Worm (Caenorhabditis elegans): ENCODE data around the gene K07E8.6.

Gene K07E8.6

DNA sequence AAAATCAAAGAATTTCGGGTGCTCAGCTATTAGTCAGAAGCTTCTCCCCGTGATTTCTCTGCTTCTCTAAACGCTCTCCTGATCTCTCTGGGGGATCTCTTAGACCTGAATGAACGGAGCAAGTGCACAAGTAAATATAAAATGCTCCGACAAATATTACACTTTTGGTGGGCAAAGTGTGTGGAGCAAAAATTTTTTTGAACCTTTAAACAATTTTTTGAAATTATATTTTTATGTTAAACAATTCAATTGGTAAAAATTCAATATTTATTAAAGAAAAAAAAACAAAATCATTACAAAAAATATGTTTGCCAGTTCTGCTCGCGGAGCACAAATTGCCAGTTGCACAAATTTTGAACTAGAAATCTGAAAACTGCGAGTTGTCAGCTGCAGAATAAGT is at the start of gene K07E8.6:
Gene K07E8.6, minus strand, starts transcription at position 101 of the 400 bp plus-strand sequence.
- no peak for TF ChIP-seq flt-1 (GFP tag; IDR thresholded peaks at IDR 0.05)
- no peak for TF ChIP-seq sea-1 (GFP tag; conservative IDR thresholded peaks at IDR 0.05)
- no peak for TF ChIP-seq hmg-4 (GFP tag; optimal IDR thresholded peaks at IDR 0.05)
- no peak for TF ChIP-seq hnd-1 (tag; optimal IDR thresholded peaks at IDR 0.05)
- TF ChIP-seq ceh-13 (GFP tag; optimal IDR thresholded peaks at IDR 0.05), result no peak
- no peak for TF ChIP-seq pes-1 (GFP tag; IDR thresholded peaks at IDR 0.05)
- TF ChIP-seq tbx-37 (GFP tag; conservative IDR thresholded peaks at IDR 0.05), result no peak
- TF ChIP-seq aly-1 (tag; optimal IDR thresholded peaks at IDR 0.05), result no peak
- no peak for TF ChIP-seq ceh-36 (tag; optimal IDR thresholded peaks at IDR 0.05)
- TF ChIP-seq ama-1 (optimal IDR thresholded peaks at IDR 0.05), result no peak
- no peak for TF ChIP-seq ets-7 (tag; optimal IDR thresholded peaks at IDR 0.05)
- no peak for TF ChIP-seq scrt-1 (GFP tag; IDR thresholded peaks at IDR 0.05)
- no peak for TF ChIP-seq tra-4 (tag; optimal IDR thresholded peaks at IDR 0.05)
- no peak for TF ChIP-seq tbx-11 (GFP tag; IDR thresholded peaks at IDR 0.05)
- TF ChIP-seq hmbx-1 (tag; optimal IDR thresholded peaks at IDR 0.05), result no peak
- no peak for TF ChIP-seq B0310.2 (tag; optimal IDR thresholded peaks at IDR 0.05)
- no peak for TF ChIP-seq F13C5.2 (tag; optimal IDR thresholded peaks at IDR 0.05)

DNA sequence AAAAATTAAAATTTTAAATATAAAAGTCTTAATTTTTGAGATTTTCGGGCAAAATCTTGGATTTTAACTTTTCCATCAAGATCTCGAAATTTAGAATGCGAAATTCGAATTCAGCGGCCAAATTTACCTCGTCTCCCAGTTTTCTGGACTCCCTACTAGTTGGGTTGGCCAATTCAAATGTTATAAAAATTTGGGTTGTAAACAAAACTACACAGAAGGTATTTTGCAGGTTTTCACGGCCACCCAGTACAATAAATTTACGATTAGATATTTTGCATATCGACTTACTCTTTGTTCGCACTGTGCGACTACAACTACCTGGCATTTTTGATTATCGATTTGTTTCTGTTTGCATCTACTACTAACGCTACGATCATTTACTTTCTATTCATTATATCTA is 45.4 kb upstream of the K07E8.6 start, which contains the start of gene T02H6.5:
Gene T02H6.5, plus strand, starts transcription at position 301 of the 400 bp plus-strand sequence.
- TF ChIP-seq hmg-4 (GFP tag; optimal IDR thresholded peaks at IDR 0.05) (no peak), ceh-36 (tag; optimal IDR thresholded peaks at IDR 0.05) (no peak), scrt-1 (GFP tag; IDR thresholded peaks at IDR 0.05) (no peak), tra-4 (tag; optimal IDR thresholded peaks at IDR 0.05) (no peak), hnd-1 (tag; optimal IDR thresholded peaks at IDR 0.05) (no peak), flt-1 (GFP tag; IDR thresholded peaks at IDR 0.05) (no peak), ceh-13 (GFP tag; optimal IDR thresholded peaks at IDR 0.05) (no peak), pes-1 (GFP tag; IDR thresholded peaks at IDR 0.05) (no peak), ama-1 (optimal IDR thresholded peaks at IDR 0.05) (no peak), tbx-37 (GFP tag; conservative IDR thresholded peaks at IDR 0.05) (no peak), B0310.2 (tag; optimal IDR thresholded peaks at IDR 0.05) (no peak), sea-1 (GFP tag; conservative IDR thresholded peaks at IDR 0.05) (no peak), hmbx-1 (tag; optimal IDR thresholded peaks at IDR 0.05) (no peak), F13C5.2 (tag; optimal IDR thresholded peaks at IDR 0.05) (no peak), ets-7 (tag; optimal IDR thresholded peaks at IDR 0.05) (no peak), tbx-11 (GFP tag; IDR thresholded peaks at IDR 0.05) (no peak), aly-1 (tag; optimal IDR thresholded peaks at IDR 0.05) (no peak)

DNA sequence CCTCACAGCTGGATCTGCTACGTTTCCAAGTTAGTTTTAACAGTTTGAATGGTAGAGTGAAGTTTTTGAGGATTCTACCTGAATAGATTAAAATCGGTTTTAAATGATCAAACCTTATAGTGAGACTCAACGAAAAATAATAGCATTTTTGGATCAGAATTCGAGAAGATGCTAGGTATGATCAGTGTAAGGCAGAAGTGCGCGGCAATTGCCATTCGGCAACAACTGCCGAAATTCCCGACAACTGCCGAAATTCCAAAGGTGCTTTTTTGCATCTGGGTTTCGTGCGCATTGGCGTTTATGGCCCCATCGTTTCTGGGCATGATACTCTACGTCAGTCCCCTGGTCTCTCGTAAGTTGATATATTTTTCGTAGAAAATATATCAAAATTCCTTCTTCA is 44.1 kb upstream of the K07E8.6 start, which contains the start of gene T02H6.6:
Gene T02H6.6, plus strand, starts transcription at position 301 of the 400 bp plus-strand sequence.
- TF ChIP-seq tra-4 (tag; optimal IDR thresholded peaks at IDR 0.05) (no peak), pes-1 (GFP tag; IDR thresholded peaks at IDR 0.05) (no peak), hmbx-1 (tag; optimal IDR thresholded peaks at IDR 0.05) (no peak), ceh-13 (GFP tag; optimal IDR thresholded peaks at IDR 0.05) (no peak), flt-1 (GFP tag; IDR thresholded peaks at IDR 0.05) (no peak), ceh-36 (tag; optimal IDR thresholded peaks at IDR 0.05) (no peak), tbx-37 (GFP tag; conservative IDR thresholded peaks at IDR 0.05) (no peak), scrt-1 (GFP tag; IDR thresholded peaks at IDR 0.05) (no peak), hmg-4 (GFP tag; optimal IDR thresholded peaks at IDR 0.05) (no peak), hnd-1 (tag; optimal IDR thresholded peaks at IDR 0.05) (no peak), sea-1 (GFP tag; conservative IDR thresholded peaks at IDR 0.05) (no peak), tbx-11 (GFP tag; IDR thresholded peaks at IDR 0.05) (no peak), aly-1 (tag; optimal IDR thresholded peaks at IDR 0.05) (no peak)

DNA sequence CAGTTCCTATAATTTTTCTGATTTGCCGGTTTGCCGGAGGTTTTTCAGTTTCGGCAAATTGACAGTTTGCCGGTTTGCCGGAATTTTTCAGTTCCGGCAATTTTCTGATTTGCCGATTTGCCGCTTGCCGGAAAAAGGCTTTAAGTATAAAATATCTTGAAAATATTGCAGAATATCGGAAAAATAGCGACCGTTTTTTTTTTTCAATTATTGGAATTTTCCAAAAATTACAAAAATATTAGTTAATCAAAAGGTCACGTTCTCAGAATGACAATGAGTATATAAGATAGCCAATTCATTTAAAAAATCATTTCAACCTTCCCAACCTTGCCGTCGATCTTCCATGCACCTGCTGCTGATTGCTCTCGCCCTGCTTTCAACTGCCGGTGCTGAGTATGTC is 43.0 kb upstream of the K07E8.6 start, which contains the start of gene T02H6.7:
Gene T02H6.7, plus strand, starts transcription at position 301 of the 400 bp plus-strand sequence.
- no peak for TF ChIP-seq scrt-1 (GFP tag; IDR thresholded peaks at IDR 0.05)
- TF ChIP-seq sea-1 (GFP tag; conservative IDR thresholded peaks at IDR 0.05), result no peak
- TF ChIP-seq F13C5.2 (tag; optimal IDR thresholded peaks at IDR 0.05), result no peak
- TF ChIP-seq ceh-13 (GFP tag; optimal IDR thresholded peaks at IDR 0.05), result no peak
- no peak for TF ChIP-seq aly-1 (tag; optimal IDR thresholded peaks at IDR 0.05)

DNA sequence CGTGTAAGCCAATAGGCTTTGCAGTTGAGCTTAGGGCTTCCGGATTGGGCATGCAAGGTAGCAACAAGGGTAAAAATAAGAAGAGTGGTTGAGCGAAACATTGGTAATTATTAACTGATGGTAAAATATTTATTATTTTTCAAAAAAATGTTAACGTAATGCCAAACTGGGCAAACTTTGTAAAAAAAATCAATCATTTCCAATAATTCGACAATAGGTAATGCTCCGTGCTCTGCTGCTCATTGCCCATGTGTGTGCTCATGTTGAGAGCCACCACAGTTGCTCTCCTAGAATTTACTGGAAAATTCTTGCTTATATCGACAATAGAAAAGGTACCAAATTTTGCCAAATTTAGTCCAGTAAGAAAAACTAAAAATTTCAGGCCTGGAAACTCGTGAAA is 41.2 kb upstream of the K07E8.6 start, which contains the start of the genes T02H6.10 and T02H6.8:
Gene T02H6.10, minus strand, starts transcription at position 101 of the 400 bp plus-strand sequence.
Gene T02H6.8, plus strand, starts transcription at position 221 of the 400 bp plus-strand sequence.
- TF ChIP-seq pes-1 (GFP tag; IDR thresholded peaks at IDR 0.05) (no peak), aly-1 (tag; optimal IDR thresholded peaks at IDR 0.05) (no peak), sea-1 (GFP tag; conservative IDR thresholded peaks at IDR 0.05) (no peak)

DNA sequence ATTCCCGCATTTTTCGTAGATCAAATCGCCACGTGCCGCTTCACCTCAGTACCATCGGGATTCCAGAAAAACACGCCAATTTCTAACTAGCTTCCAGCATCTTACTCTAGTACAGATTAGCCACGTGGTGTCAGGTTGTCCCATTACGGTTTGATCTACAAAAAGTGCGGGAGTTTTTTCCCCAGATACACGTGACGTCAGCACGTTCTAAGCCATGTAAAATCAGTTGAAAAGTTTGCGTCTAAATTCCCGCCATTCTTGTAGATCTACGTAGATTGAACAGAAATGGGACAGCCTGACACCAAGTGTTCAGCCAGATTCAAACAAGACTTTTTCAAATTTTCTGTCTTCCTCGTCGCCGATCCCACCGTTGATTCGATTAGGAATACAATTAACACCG is 39.2 kb upstream of the K07E8.6 start, which contains the start of gene T02H6.9:
Gene T02H6.9, plus strand, starts transcription at position 301 of the 400 bp plus-strand sequence.
- TF ChIP-seq aly-1 (tag; optimal IDR thresholded peaks at IDR 0.05) (no peak), ceh-13 (GFP tag; optimal IDR thresholded peaks at IDR 0.05) (no peak), ama-1 (optimal IDR thresholded peaks at IDR 0.05) (no peak), ceh-36 (tag; optimal IDR thresholded peaks at IDR 0.05) (no peak), tbx-11 (GFP tag; IDR thresholded peaks at IDR 0.05) (no peak), pes-1 (GFP tag; IDR thresholded peaks at IDR 0.05) (no peak), tbx-37 (GFP tag; conservative IDR thresholded peaks at IDR 0.05) (no peak), tra-4 (tag; optimal IDR thresholded peaks at IDR 0.05) (no peak), flt-1 (GFP tag; IDR thresholded peaks at IDR 0.05) (no peak), scrt-1 (GFP tag; IDR thresholded peaks at IDR 0.05) (no peak), F13C5.2 (tag; optimal IDR thresholded peaks at IDR 0.05) (no peak), ets-7 (tag; optimal IDR thresholded peaks at IDR 0.05) (no peak), sea-1 (GFP tag; conservative IDR thresholded peaks at IDR 0.05) (no peak), hmg-4 (GFP tag; optimal IDR thresholded peaks at IDR 0.05) (no peak), hnd-1 (tag; optimal IDR thresholded peaks at IDR 0.05) (no peak), hmbx-1 (tag; optimal IDR thresholded peaks at IDR 0.05) (no peak), B0310.2 (tag; optimal IDR thresholded peaks at IDR 0.05) (no peak)

DNA sequence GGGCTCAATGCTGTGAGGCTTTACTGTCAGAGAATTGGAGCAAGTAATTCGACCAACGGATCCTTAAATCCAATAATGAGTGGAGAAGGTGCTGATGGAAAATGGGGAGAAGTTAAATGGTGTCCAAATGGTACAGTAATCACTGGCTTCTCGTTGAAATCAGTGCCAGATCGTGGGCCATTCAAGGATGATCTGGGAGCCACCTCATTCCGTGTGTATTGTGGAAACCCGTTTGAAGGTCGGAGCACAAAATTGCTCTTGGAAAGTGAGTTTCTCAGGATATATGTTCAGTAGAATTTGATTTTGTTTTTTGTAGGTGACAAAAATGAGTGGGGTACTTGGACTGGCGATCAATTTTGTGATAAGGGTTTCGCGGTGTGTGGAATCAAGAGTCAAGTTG is 36.5 kb upstream of the K07E8.6 start:
- TF ChIP-seq hmg-4 (GFP tag; optimal IDR thresholded peaks at IDR 0.05) (no peak), pes-1 (GFP tag; IDR thresholded peaks at IDR 0.05) (no peak), tbx-11 (GFP tag; IDR thresholded peaks at IDR 0.05) (no peak), B0310.2 (tag; optimal IDR thresholded peaks at IDR 0.05) (no peak), ceh-13 (GFP tag; optimal IDR thresholded peaks at IDR 0.05) (no peak), ets-7 (tag; optimal IDR thresholded peaks at IDR 0.05) (no peak), ceh-36 (tag; optimal IDR thresholded peaks at IDR 0.05) (no peak), flt-1 (GFP tag; IDR thresholded peaks at IDR 0.05) (no peak), aly-1 (tag; optimal IDR thresholded peaks at IDR 0.05) (no peak), sea-1 (GFP tag; conservative IDR thresholded peaks at IDR 0.05) (no peak)

All from whole organism, early embryonic.